Worm (Caenorhabditis elegans): ENCODE data around the gene uvs-1.

DNA sequence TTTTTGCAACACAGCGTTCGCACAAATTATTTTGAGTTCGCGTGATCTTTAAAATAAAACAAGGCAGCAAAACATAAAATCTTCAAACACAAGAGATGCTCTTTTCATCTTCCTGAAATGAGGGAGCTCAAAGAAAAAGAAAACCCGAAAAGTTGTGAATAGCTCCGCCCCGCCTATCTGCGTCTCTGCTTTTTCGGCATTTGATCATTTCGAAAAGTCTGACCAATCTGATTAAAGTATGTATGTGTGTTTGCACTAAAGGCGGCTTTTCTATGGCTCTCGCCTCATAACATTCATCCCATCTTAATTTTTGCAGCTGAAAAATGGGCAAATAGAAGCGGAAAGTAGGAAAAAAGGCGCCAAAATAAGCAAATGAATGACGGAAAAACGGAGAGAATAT lies 15.6 kb upstream of the uvs-1 start:
- TF ChIP-seq nhr-76 (tag; optimal IDR thresholded peaks at IDR 0.05): no peak
- no peak for TF ChIP-seq cnd-1 (tag; optimal IDR thresholded peaks at IDR 0.05)
- no peak for TF ChIP-seq ztf-11 (tag; optimal IDR thresholded peaks at IDR 0.05)
- TF ChIP-seq pha-4 (tag; optimal IDR thresholded peaks at IDR 0.05): no peak
- TF ChIP-seq bed-3 (GFP tag; optimal IDR thresholded peaks at IDR 0.05): no peak
